Fruit fly (Drosophila melanogaster) Kc167 (cell line): ENCODE measurements around the gene repo.

ENCODE experiments used
- Myc ChIP-seq: fragments of >200 bp; optimal IDR thresholded peaks from 2 replicates; lab custom pipeline; 2017; ENCODE audit warnings: missing external identifiers
- h ChIP-seq: fragments of >200 bp; optimal IDR thresholded peaks from 3 replicates; lab custom pipeline; 2018; ENCODE audit warnings: missing external identifiers

DNA sequence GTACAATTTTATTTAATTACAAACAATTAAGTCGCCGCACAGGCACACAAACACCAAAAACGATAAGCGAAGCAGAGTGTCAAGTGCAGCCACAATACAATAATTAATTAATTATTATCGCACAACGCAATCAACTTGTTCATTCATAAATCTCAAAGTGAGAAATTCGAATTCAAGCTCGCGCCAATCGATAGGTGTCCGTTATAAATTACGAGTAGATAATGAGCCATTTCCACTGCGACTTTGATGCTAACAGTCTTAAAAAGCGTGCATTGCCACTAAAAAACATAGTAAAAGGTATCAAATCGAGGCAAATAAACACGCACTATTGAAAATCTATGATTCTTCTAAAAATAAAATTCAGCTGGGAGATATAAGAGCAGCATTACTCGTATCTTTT, 5.8 kb upstream of the repo start:
- TF ChIP-seq Myc (no peak), h (lab: Kevin White, UChicago) (no peak)
